Worm (Caenorhabditis elegans) whole organism, midembryonic: ENCODE results near the gene C35B1.2.

ENCODE experiments used
- T22C8.4 ChIP-seq: fragments of 200-800 bp; sonication (Bioruptor generic); IDR thresholded peaks from 2 replicates; pipeline ENCODE4 v1.3.6; 2022; ENCODE audit warnings: missing genetic modification characterization, missing compliant biosample characterization
- cog-1 ChIP-seq: sonication (generic microtip); optimal IDR thresholded peaks from 2 replicates; lab custom pipeline; 2016; ENCODE audit warnings: missing genetic modification characterization, missing compliant biosample characterization
- flt-1 ChIP-seq: fragments of 200-800 bp; sonication (Bioruptor generic); IDR thresholded peaks from 2 replicates; pipeline ENCODE4 v1.3.6; 2022; ENCODE audit warnings: missing genetic modification characterization, missing compliant biosample characterization
- klf-2 ChIP-seq: fragments of 200-800 bp; sonication (Bioruptor generic); conservative IDR thresholded peaks from 2 replicates; pipeline ENCODE4 v1.3.6; 2022; ENCODE audit warnings: missing genetic modification reagents, missing genetic modification characterization, missing compliant biosample characterization
- med-1 ChIP-seq: sonication (generic microtip); optimal IDR thresholded peaks from 2 replicates; lab custom pipeline; 2017; ENCODE audit warnings: missing genetic modification characterization, mild to moderate bottlenecking, missing compliant biosample characterization, antibody characterized with exemption, missing genetic modification reagents; ENCODE audit not compliant: insufficient read depth
- tab-1 ChIP-seq: fragments of 200-800 bp; sonication (Bioruptor generic); IDR thresholded peaks from 2 replicates; pipeline ENCODE4 v1.3.6; 2022; ENCODE audit warnings: missing genetic modification characterization, missing compliant biosample characterization
- ztf-29 ChIP-seq: fragments of 200-800 bp; sonication (Bioruptor generic); IDR thresholded peaks from 2 replicates; pipeline ENCODE4 v1.3.6; 2022; ENCODE audit warnings: missing genetic modification reagents, missing genetic modification characterization, missing compliant biosample characterization

ce11 chrIV:4140265-4140664, 54.3 kb downstream of the C35B1.2 start, which contains the start of gene F49F1.18:
- TF ChIP-seq tab-1 (GFP tag; lab: Robert Waterston, UW) (no peak), med-1 (GFP tag; lab: Kevin White, UChicago) (no peak), ztf-29 (no peak), T22C8.4 (no peak), cog-1 (no peak), flt-1 (GFP tag; lab: Robert Waterston, UW) (no peak), klf-2 (GFP tag; lab: Robert Waterston, UW) (no peak)
